Worm (Caenorhabditis elegans) whole organism, L1 larva: ENCODE results near the gene C06A1.6.
A peak's percentile ranks its signal among the peaks of the same experiment; 100 is the strongest.

Experiments used
- aly-2 ChIP-seq: fragments of 150-350 bp; optimal IDR thresholded peaks from 2 replicates; lab custom pipeline; 2014; ENCODE audit warnings: missing biosample characterization, missing genetic modification characterization
- blmp-1 ChIP-seq: fragments of 150-350 bp; optimal IDR thresholded peaks from 2 replicates; lab custom pipeline; 2014; ENCODE audit warnings: missing biosample characterization, missing genetic modification characterization
- ceh-82 ChIP-seq, 3 experiments: fragments of 150-350 bp in 1 of 3; sonication (generic microtip) in 2 of 3; optimal IDR thresholded peaks; 2 replicates each; lab custom pipeline; 2014 to 2017; ENCODE audit warnings: missing biosample characterization in 3 of 3, missing genetic modification characterization in 3 of 3
- fos-1 ChIP-seq: fragments of 150-350 bp; optimal IDR thresholded peaks from 2 replicates; lab custom pipeline; 2014; ENCODE audit warnings: missing biosample characterization, missing genetic modification characterization
- grh-1 ChIP-seq: fragments of 200-800 bp; sonication (Bioruptor generic); IDR thresholded peaks from 2 replicates; pipeline ENCODE4 v1.3.6; 2022; ENCODE audit warnings: missing genetic modification reagents, missing genetic modification characterization, missing compliant biosample characterization
- mef-2 ChIP-seq: fragments of 150-350 bp; optimal IDR thresholded peaks from 2 replicates; lab custom pipeline; 2014; ENCODE audit warnings: missing biosample characterization, missing genetic modification characterization
- nhr-237 ChIP-seq: fragments of 150-350 bp; optimal IDR thresholded peaks from 2 replicates; lab custom pipeline; 2014; ENCODE audit warnings: missing biosample characterization, missing genetic modification characterization
- pqm-1 ChIP-seq: sonication (generic microtip); optimal IDR thresholded peaks from 3 replicates; lab custom pipeline; 2017; ENCODE audit warnings: missing biosample characterization, missing genetic modification characterization
- snpc-4 ChIP-seq: fragments of 150-350 bp; optimal IDR thresholded peaks from 2 replicates; lab custom pipeline; 2014; ENCODE audit warnings: missing biosample characterization, missing genetic modification characterization
- tbx-2 ChIP-seq: sonication (generic microtip); optimal IDR thresholded peaks from 2 replicates; lab custom pipeline; 2016; ENCODE audit warnings: missing genetic modification characterization, missing compliant biosample characterization
- unc-62 ChIP-seq: fragments of 150-350 bp; optimal IDR thresholded peaks from 2 replicates; lab custom pipeline; 2014; ENCODE audit warnings: missing biosample characterization, missing genetic modification reagents, missing genetic modification characterization

- TF ChIP-seq tbx-2 (tag; lab: Kevin White, UChicago) (no peak), nhr-237 (tag; lab: Kevin White, UChicago) (no peak), blmp-1 (tag; lab: Kevin White, UChicago) (peak; percentile 99), fos-1 (no peak), mef-2 (tag; lab: Kevin White, UChicago) (no peak), pqm-1 (tag; lab: Kevin White, UChicago) (no peak), aly-2 (no peak), ceh-82 (tag; optimal IDR thresholded peaks at IDR 0.05; lab: Kevin White, UChicago) (no peak), snpc-4 (tag; lab: Kevin White, UChicago) (no peak), unc-62 (GFP tag; lab: Kevin White, UChicago) (no peak), grh-1 (GFP tag; lab: Robert Waterston, UW) (no peak)
Observed at ce11 chrII:10598970-10599369, 34.5 kb upstream of the C06A1.6 start, which contains the start of gene C14A4.9.
